Fruit fly (Drosophila melanogaster): ENCODE measurements around the gene ss.

The ss gene

DNA sequence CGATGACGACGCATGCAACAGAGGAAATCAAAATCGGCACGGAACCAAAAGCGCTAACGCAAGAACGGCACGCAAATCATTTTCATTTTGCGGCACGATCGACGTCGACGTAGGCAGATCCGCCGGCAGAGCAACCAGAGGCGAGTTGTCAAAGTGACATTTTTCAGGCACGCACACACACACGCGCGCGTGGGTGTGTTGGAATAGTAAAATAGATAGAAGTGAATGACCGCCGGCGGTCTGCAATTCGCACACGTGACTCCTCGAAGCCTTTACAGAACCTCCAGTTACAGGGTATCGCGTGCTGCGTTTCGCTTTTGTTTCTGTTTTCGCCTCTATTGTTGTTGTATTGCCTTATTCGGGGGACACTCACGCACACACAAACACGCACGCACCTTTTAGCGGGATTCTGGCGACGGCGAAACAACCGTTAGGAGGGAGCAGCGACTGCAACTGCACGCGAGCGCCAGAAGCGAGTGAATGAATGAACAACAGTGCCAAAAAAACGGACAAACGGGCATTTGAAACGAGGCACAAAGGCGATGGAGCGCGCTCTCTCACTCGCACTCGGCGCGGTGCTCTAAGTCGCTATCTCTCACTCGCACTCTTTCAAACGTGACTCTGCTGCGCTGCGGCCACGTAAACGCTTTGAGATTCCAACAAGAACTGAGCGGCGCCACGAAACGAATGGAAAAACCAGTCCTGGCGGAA is at the start of gene ss:
Gene ss (minus strand): TSS at position 668 of the 711 bp plus-strand sequence.
- no peak for TF ChIP-seq psq (optimal IDR thresholded peaks at IDR 0.05)
- no peak for TF ChIP-seq Myc (optimal IDR thresholded peaks at IDR 0.05)

DNA sequence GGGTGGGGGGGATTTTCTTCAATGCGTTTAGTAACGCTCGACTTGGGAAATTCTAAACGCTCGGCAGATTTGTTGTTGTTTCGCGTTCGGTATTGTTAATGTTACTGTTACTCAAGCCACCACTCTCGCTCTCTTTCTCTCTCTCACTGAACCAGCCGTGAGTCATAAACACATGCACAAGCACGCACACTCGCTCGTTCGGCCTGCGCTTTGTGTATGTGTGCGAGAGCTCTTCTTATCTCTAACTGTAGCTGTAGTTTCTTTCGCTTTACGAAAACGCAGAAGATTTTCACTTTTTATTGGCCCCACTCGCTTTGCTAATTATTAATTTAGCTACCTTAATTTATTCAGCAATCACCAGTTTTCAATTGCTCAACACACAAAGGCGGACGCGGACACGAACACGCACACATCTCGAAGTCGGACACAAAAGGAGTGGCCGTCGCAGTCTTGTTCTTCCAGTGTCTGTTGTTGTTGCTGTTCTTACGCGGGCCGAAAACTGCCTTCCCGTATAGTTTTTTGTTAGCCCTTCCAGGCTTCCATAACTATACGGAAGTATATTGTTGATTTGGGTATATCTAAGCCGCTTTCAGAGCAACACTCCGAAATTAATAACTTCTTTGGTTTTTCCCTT is 49.6 kb upstream of the ss start:
- TF ChIP-seq Sin3A (optimal IDR thresholded peaks at IDR 0.05): no peak
- TF ChIP-seq psq (optimal IDR thresholded peaks at IDR 0.05): no peak
- no peak for TF ChIP-seq h (optimal IDR thresholded peaks at IDR 0.05)
- no peak for TF ChIP-seq ttk (optimal IDR thresholded peaks at IDR 0.05)
- no peak for TF ChIP-seq insv (optimal IDR thresholded peaks at IDR 0.05)
- TF ChIP-seq Myc (optimal IDR thresholded peaks at IDR 0.05): no peak

DNA sequence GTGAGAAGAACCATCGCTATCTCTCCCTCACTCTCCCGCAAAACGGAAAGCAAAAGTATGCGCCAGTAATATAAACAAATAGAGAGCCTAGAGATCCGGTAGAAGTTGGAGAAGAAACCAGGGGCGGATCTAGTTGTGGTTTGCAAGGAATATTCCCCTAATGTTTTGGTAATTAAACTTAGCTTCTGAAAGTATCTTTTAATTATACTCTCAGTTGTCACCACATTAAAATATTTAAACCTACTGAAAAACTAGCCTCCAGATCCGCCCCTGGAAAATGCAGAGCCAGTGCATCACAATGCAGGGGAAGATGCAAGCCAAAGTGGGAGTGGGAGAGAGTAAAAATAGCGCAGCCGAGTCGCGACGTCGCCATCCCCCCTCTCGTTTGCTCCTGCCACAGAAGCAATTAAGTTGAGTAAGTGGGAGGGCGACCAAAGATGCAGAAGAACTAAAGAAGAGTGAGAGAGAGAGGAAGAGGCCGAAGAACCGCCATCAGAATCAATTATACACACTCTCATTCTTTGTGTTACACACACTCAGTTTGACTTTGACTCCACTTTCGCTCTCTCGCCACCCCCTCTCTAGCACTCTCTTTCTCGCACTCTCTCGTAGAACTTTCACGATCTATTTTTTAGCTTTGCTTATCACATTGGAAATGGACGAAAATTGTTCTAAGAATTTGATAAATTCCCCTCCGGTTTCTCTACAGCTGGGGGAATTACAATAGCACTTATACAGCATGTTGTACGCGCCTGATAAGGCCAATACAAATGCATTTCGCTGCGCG is 45.9 kb upstream of the ss start:
- TF ChIP-seq ttk (optimal IDR thresholded peaks at IDR 0.05) (no peak), Myc (optimal IDR thresholded peaks at IDR 0.05) (no peak), insv (optimal IDR thresholded peaks at IDR 0.05) (no peak), Sin3A (optimal IDR thresholded peaks at IDR 0.05) (no peak), h (optimal IDR thresholded peaks at IDR 0.05) (no peak), psq (optimal IDR thresholded peaks at IDR 0.05) (no peak)

DNA sequence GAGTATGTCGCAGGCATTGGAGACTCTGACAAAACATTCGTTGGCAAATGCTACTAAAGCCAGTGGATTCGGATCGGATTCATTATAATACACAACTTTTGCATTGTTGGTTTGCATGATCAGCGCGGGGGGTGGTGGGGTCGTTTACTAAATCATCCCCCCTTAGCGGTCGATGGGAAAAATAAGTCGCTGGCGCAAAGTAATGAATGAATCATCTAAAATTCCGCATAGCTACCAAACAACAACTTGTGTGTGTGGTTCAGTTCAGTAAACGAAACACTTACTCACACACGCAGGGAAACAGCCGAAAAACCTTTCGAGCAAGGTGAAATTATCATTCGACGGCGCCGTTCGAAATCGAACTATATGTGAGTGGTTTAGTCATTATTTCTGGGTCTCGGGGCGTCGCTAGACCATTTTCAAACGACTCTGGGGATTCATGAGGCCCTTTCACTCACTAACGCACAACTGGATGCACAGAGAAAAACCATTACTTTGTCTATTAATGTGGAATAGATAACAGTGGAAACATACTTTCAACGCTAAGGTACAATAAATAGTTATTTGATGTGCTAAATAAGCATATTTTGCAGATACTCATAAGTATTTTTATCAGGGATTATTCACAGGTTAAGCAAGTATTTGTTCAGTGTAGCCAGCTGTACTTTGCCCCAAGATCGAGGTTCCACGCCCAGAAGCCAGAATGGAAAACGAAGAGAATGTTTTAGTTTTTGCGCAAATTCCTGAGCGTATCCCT is 45.1 kb upstream of the ss start:
- TF ChIP-seq h (optimal IDR thresholded peaks at IDR 0.05) (no peak), insv (optimal IDR thresholded peaks at IDR 0.05) (no peak), Myc (optimal IDR thresholded peaks at IDR 0.05) (no peak), psq (optimal IDR thresholded peaks at IDR 0.05) (no peak)

DNA sequence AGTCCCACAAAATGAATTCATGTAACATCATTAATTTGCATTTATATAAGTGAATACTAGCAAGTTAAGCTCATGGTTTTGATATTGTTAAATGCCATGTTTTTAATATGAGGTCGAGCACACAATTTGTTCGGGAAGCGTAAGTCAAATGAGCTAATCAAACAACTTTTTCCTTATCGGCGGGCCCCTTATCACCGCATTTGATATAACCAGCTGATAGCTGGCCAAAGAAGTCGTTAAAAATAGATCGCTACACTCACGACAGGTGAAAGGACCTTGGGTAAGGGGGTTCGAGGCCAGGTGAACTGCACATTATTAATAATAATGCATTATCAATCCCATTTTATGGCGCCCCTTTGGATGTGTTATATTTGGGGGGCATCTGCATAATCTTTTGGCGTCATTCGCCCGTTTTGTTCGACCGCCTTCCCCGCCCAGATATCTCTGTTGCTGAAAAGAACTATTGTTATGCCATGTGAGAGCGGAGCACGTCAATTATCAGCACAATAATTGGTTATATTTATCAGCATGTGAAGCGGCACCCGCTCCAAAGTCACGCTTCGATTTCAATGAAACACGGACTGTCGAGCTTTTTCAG is 44.1 kb upstream of the ss start:
- no peak for TF ChIP-seq h (optimal IDR thresholded peaks at IDR 0.05)
- no peak for TF ChIP-seq Sin3A (optimal IDR thresholded peaks at IDR 0.05)
- TF ChIP-seq psq (optimal IDR thresholded peaks at IDR 0.05): no peak
- TF ChIP-seq insv (optimal IDR thresholded peaks at IDR 0.05): no peak
- TF ChIP-seq ttk (optimal IDR thresholded peaks at IDR 0.05): no peak
- TF ChIP-seq Myc (optimal IDR thresholded peaks at IDR 0.05): no peak

DNA sequence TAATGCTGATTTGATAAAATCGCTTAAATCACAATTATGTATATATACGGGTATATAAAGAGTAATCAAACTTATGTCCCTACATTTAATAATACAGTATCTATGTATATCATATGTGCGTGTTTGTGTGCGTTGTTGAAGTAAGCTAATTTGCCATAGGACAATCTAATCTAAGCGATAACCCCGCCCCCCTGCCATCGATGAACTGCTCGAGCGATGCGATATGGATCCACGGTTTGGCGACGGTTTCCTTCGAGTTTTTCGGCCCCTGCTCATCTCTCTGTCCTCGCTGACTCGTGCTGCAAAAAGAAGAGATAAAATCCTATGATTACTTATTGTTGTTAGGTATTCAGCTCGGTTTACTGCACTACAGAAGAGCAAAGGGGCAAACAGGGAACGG is 43.3 kb upstream of the ss start:
- no peak for TF ChIP-seq h (optimal IDR thresholded peaks at IDR 0.05)
- no peak for TF ChIP-seq ttk (optimal IDR thresholded peaks at IDR 0.05)
- no peak for TF ChIP-seq Myc (optimal IDR thresholded peaks at IDR 0.05)
- TF ChIP-seq Sin3A (optimal IDR thresholded peaks at IDR 0.05): no peak
- no peak for TF ChIP-seq psq (optimal IDR thresholded peaks at IDR 0.05)
- TF ChIP-seq insv (optimal IDR thresholded peaks at IDR 0.05): no peak

DNA sequence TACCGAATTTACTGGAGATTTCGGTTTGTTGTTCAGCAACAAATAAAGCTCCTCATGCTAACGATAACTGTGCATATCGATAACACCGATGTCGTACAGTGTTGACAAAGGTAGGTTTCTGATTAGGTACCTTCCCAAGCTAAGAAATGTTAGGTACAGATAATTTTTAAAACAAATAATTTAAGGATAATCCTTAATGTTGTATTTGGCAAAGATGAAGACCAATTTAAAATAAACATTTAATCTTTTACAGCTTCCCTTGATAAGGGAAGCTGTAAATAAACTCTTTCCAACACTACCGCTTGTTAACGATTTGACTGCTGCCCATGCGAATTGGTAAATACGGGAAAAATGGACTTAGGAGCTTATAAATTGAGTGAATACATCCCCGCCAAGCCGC is 39.4 kb upstream of the ss start, which contains the start of the genes Ttc1 and CG14882:
Gene Ttc1 (minus strand): TSS at position 71 of the 400 bp plus-strand sequence.
Gene CG14882 (plus strand): TSS at position 271 of the 400 bp plus-strand sequence.
- TF ChIP-seq psq (optimal IDR thresholded peaks at IDR 0.05) (no peak), h (optimal IDR thresholded peaks at IDR 0.05) (no peak)

DNA sequence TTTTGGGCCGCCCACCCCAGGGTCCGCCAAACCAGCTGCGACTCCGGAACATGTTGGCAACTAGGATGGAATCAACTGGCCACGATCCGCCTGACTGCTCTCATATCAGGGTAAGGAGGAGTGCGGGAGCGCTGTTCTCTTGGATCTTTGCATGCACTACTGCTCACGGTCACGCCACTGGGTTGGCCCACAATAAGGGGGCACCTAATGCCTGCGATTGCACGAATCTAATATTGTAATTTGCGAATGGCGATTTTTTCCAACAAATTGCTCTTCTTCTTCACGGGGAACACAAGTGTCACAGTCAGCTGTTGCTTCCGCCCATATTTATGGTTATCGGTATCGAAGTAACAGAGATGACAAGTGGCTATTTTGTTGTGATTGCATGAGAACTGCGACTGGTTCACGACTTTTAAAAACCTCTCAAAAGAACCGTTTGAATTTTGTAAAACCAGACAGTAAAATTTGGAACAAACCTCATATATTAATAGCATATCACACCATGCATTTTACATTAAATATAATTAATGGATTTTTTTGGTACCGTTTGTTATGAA is 38.0 kb upstream of the ss start, which contains the start of gene ema:
Gene ema (minus strand): TSS at position 295 of the 557 bp plus-strand sequence.
- TF ChIP-seq ttk (optimal IDR thresholded peaks at IDR 0.05) (no peak), psq (optimal IDR thresholded peaks at IDR 0.05) (no peak), h (optimal IDR thresholded peaks at IDR 0.05) (no peak), Myc (optimal IDR thresholded peaks at IDR 0.05) (no peak), insv (optimal IDR thresholded peaks at IDR 0.05) (no peak), Sin3A (optimal IDR thresholded peaks at IDR 0.05) (no peak)

DNA sequence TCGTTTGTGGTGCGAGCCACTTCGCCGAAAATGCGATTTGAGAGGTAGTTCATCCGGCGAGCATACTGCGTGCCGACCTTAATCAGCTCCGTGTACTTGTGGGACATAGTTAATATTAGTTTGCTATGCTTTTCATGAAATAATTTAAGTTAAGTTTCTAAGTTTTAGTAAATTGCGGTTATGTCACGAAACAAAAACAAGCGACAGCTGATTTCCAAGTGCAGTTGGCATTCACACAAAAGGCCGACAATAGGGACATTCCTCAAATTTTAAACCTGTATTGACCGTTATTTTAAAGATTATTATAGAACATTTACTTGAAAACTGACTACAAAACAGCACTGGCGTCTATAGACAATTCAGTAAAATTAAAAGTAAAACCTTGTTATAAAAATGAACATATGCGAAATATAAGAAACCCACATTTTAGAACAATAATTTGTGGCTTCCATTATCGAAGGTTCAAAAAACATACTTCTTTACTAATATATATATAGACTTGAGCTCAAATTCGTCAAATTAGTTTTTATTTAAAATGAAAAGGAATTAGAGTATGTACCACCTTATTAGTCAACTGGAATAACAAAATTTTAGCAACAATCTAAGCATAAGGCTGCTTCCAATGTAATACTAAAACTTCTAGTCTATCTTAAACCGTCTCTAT is 33.0 kb upstream of the ss start, which contains the start of gene mRpS33:
Gene mRpS33 (minus strand): TSS at position 224 of the 664 bp plus-strand sequence.
- no peak for TF ChIP-seq ttk (optimal IDR thresholded peaks at IDR 0.05)
- no peak for TF ChIP-seq Sin3A (optimal IDR thresholded peaks at IDR 0.05)
- TF ChIP-seq psq (optimal IDR thresholded peaks at IDR 0.05): no peak
- TF ChIP-seq insv (optimal IDR thresholded peaks at IDR 0.05): no peak
- no peak for TF ChIP-seq h (optimal IDR thresholded peaks at IDR 0.05)
- no peak for TF ChIP-seq Myc (optimal IDR thresholded peaks at IDR 0.05)

DNA sequence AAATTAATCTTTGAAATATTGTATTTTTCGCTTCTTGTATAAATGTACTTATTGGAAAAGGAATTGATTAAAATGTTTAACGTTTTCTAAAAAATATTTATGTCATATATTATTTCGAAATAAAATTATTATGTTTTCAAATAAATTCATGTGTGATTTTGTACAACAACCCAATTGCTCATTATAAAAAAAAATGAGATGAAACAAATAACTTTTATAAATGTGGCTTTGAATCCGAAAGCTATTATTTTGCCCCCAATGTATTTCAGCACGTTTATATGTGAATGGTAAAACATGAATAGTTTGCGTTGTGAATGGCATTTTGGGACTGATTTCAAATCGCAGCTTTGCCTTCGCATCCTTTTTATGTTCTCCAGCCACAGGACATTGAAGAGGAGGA is 31.1 kb upstream of the ss start, which contains the start of gene CG14881:
Gene CG14881 (plus strand): TSS at position 301 of the 400 bp plus-strand sequence.
- TF ChIP-seq h (optimal IDR thresholded peaks at IDR 0.05) (no peak), Sin3A (optimal IDR thresholded peaks at IDR 0.05) (no peak), ttk (optimal IDR thresholded peaks at IDR 0.05) (no peak), insv (optimal IDR thresholded peaks at IDR 0.05) (no peak), psq (optimal IDR thresholded peaks at IDR 0.05) (no peak), Myc (optimal IDR thresholded peaks at IDR 0.05) (no peak)
